Worm (Caenorhabditis elegans) whole organism, L1 larva: ENCODE data around the gene R05D8.9.

Source experiments
- C04F5.9 ChIP-seq: sonication (generic microtip); optimal IDR thresholded peaks from 2 replicates; lab custom pipeline; 2016; ENCODE audit warnings: missing genetic modification characterization, missing compliant biosample characterization
- F16B12.6 ChIP-seq: fragments of 150-350 bp; optimal IDR thresholded peaks from 2 replicates; lab custom pipeline; 2014; ENCODE audit warnings: missing biosample characterization, missing genetic modification characterization
- Y116A8C.19 ChIP-seq: sonication (generic microtip); optimal IDR thresholded peaks from 2 replicates; lab custom pipeline; 2016; ENCODE audit warnings: missing compliant biosample characterization, missing genetic modification characterization, borderline replicate concordance
- aha-1 ChIP-seq: fragments of 150-350 bp; optimal IDR thresholded peaks from 2 replicates; lab custom pipeline; 2014; ENCODE audit warnings: missing biosample characterization, missing genetic modification characterization
- alr-1 ChIP-seq: fragments of 200-800 bp; sonication (Bioruptor generic); optimal IDR thresholded peaks from 2 replicates; lab custom pipeline; 2018; ENCODE audit warnings: borderline replicate concordance, mild to moderate bottlenecking, missing genetic modification characterization, missing compliant biosample characterization
- ama-1 ChIP-seq: fragments of 150-350 bp; optimal IDR thresholded peaks from 2 replicates; lab custom pipeline; 2014
- ces-1 ChIP-seq: fragments of 150-350 bp; optimal IDR thresholded peaks from 2 replicates; lab custom pipeline; 2014; ENCODE audit warnings: missing biosample characterization, missing genetic modification reagents, missing genetic modification characterization
- efl-1 ChIP-seq, 4 experiments: fragments of 150-350 bp; optimal IDR thresholded peaks in 3 of 4; peaks in 1 of 4; 1 replicate in 1 of 4; 2 replicates in 3 of 4; lab custom pipeline; 2014; ENCODE audit warnings: missing biosample characterization in 2 of 4, missing genetic modification characterization in 2 of 4, missing genetic modification reagents in 2 of 4
- efl-3 ChIP-seq: fragments of 200-800 bp; sonication (Bioruptor generic); optimal IDR thresholded peaks from 2 replicates; lab custom pipeline; 2018; ENCODE audit warnings: mild to moderate bottlenecking, missing genetic modification characterization, missing compliant biosample characterization
- egl-13 ChIP-seq: sonication (generic microtip); optimal IDR thresholded peaks from 2 replicates; lab custom pipeline; 2016; ENCODE audit warnings: missing genotype, missing genetic modification reagents, missing genetic modification characterization, missing compliant biosample characterization
- egl-27 ChIP-seq, 2 experiments: fragments of 150-350 bp in 1 of 2; sonication (generic microtip); optimal IDR thresholded peaks; 3 replicates each; lab custom pipeline; 2017 to 2018; ENCODE audit warnings: missing biosample characterization in 2 of 2, missing genetic modification characterization in 2 of 2, missing genetic modification reagents in 2 of 2
- ets-5 ChIP-seq: fragments of 200-800 bp; sonication (Bioruptor generic); IDR thresholded peaks from 2 replicates; pipeline ENCODE4 v1.3.6; 2022; ENCODE audit warnings: missing genetic modification characterization, missing compliant biosample characterization
- fkh-8 ChIP-seq: sonication (generic microtip); optimal IDR thresholded peaks from 2 replicates; lab custom pipeline; 2016; ENCODE audit warnings: mild to moderate bottlenecking, missing genetic modification characterization, missing compliant biosample characterization
- irx-1 ChIP-seq: sonication (generic microtip); optimal IDR thresholded peaks from 2 replicates; lab custom pipeline; 2016; ENCODE audit warnings: missing genetic modification characterization, missing compliant biosample characterization
- isw-1 ChIP-seq: fragments of 200-800 bp; sonication (Bioruptor generic); IDR thresholded peaks from 2 replicates; pipeline ENCODE4 v1.3.6; 2022; ENCODE audit warnings: missing genetic modification characterization, missing compliant biosample characterization
- lin-14 ChIP-seq: fragments of 200-800 bp; sonication (Bioruptor generic); optimal IDR thresholded peaks from 2 replicates; lab custom pipeline; 2018; ENCODE audit warnings: mild to moderate bottlenecking, missing genetic modification characterization, moderate library complexity, missing compliant biosample characterization
- lin-35 ChIP-seq, 2 experiments: fragments of 150-350 bp; optimal IDR thresholded peaks; 2 replicates each; lab custom pipeline; 2014; ENCODE audit warnings: missing biosample characterization in 2 of 2, missing genetic modification characterization in 2 of 2, missing genetic modification reagents in 2 of 2
- lir-3 ChIP-seq: sonication (generic microtip); optimal IDR thresholded peaks from 2 replicates; lab custom pipeline; 2016; ENCODE audit warnings: mild to moderate bottlenecking, missing genetic modification characterization, moderate library complexity, missing compliant biosample characterization; ENCODE audit not compliant: poor library complexity
- mef-2 ChIP-seq: fragments of 150-350 bp; optimal IDR thresholded peaks from 2 replicates; lab custom pipeline; 2014; ENCODE audit warnings: missing biosample characterization, missing genetic modification characterization
- mep-1 ChIP-seq: fragments of 150-350 bp; optimal IDR thresholded peaks from 2 replicates; lab custom pipeline; 2014; ENCODE audit warnings: missing biosample characterization, missing genetic modification characterization
- nhr-11 ChIP-seq: fragments of 150-350 bp; optimal IDR thresholded peaks from 2 replicates; lab custom pipeline; 2014; ENCODE audit warnings: missing biosample characterization, missing genetic modification characterization
- nhr-19 ChIP-seq: fragments of 200-800 bp; sonication (Bioruptor generic); conservative IDR thresholded peaks from 2 replicates; pipeline ENCODE4 v1.3.6; 2022; ENCODE audit warnings: missing genetic modification characterization, missing compliant biosample characterization
- nhr-237 ChIP-seq: fragments of 150-350 bp; optimal IDR thresholded peaks from 2 replicates; lab custom pipeline; 2014; ENCODE audit warnings: missing biosample characterization, missing genetic modification characterization
- nhr-28 ChIP-seq: fragments of 150-350 bp; optimal IDR thresholded peaks from 2 replicates; lab custom pipeline; 2014; ENCODE audit warnings: missing biosample characterization, missing genetic modification characterization
- nhr-77 ChIP-seq: fragments of 150-350 bp; optimal IDR thresholded peaks from 2 replicates; lab custom pipeline; 2014; ENCODE audit warnings: missing biosample characterization, missing genetic modification characterization
- nhr-84 ChIP-seq: sonication (generic microtip); optimal IDR thresholded peaks from 2 replicates; lab custom pipeline; 2017; ENCODE audit warnings: missing biosample characterization, missing genetic modification characterization
- nhr-85 ChIP-seq: sonication (generic microtip); peaks from one replicate; lab custom pipeline; 2016; ENCODE audit warnings: missing genetic modification characterization, inconsistent platforms, missing compliant biosample characterization
- pag-3 ChIP-seq: sonication (generic microtip); optimal IDR thresholded peaks from 2 replicates; lab custom pipeline; 2017; ENCODE audit warnings: missing genetic modification characterization, mild to moderate bottlenecking, missing compliant biosample characterization, antibody characterized with exemption, borderline replicate concordance; ENCODE audit not compliant: insufficient read depth
- pax-3 ChIP-seq: fragments of 200-800 bp; sonication (Bioruptor generic); optimal IDR thresholded peaks from 2 replicates; lab custom pipeline; 2018; ENCODE audit warnings: mild to moderate bottlenecking, missing genetic modification characterization, moderate library complexity, missing compliant biosample characterization
- skn-1 ChIP-seq: fragments of 150-350 bp; optimal IDR thresholded peaks from 2 replicates; lab custom pipeline; 2014; ENCODE audit warnings: missing biosample characterization, missing genetic modification characterization
- snpc-4 ChIP-seq: fragments of 150-350 bp; optimal IDR thresholded peaks from 2 replicates; lab custom pipeline; 2014; ENCODE audit warnings: missing biosample characterization, missing genetic modification characterization
- sup-37 ChIP-seq: fragments of 200-800 bp; sonication (Bioruptor generic); optimal IDR thresholded peaks from 2 replicates; lab custom pipeline; 2018; ENCODE audit warnings: mild to moderate bottlenecking, missing genetic modification characterization, missing compliant biosample characterization
- unc-30 ChIP-seq: sonication (generic microtip); optimal IDR thresholded peaks from 2 replicates; lab custom pipeline; 2017; ENCODE audit warnings: missing biosample characterization, missing genetic modification characterization
- unc-86 ChIP-seq: sonication (generic microtip); optimal IDR thresholded peaks from 2 replicates; lab custom pipeline; 2016; ENCODE audit warnings: missing genetic modification characterization, missing compliant biosample characterization
- xbp-1 ChIP-seq: sonication (generic microtip); optimal IDR thresholded peaks from 2 replicates; lab custom pipeline; 2016; ENCODE audit warnings: missing genetic modification characterization, missing compliant biosample characterization
- zag-1 ChIP-seq: fragments of 150-350 bp; optimal IDR thresholded peaks from 2 replicates; lab custom pipeline; 2014; ENCODE audit warnings: missing biosample characterization, missing genetic modification characterization

R05D8.9 gene

ce11 chrV:2761470-2761869 lies 5.9 kb downstream of the R05D8.9 start:
- TF ChIP-seq zag-1 (no peak), nhr-77 (no peak), nhr-237 (tag; lab: Kevin White, UChicago) (no peak), pag-3 (tag; lab: Kevin White, UChicago) (no peak), isw-1 (GFP tag; lab: Robert Waterston, UW) (no peak), mep-1 (no peak), C04F5.9 (no peak), nhr-28 (tag; lab: Kevin White, UChicago) (no peak), sup-37 (GFP tag; lab: Kevin White, UChicago) (no peak), ets-5 (GFP tag; lab: Robert Waterston, UW) (no peak)

- TF ChIP-seq nhr-84 (tag; lab: Kevin White, UChicago) (no peak), ama-1 (lab: Kevin White, UChicago) (no peak), mep-1 (no peak), mef-2 (tag; lab: Kevin White, UChicago) (no peak), alr-1 (tag; lab: Kevin White, UChicago) (no peak)
Observed at ce11 chrV:2759456-2759855, 7.9 kb downstream of the R05D8.9 start, which contains the start of gene srg-58. Gene srg-58 (minus strand): TSS chrV:2759556.

ce11 chrV:2758437-2758836 lies 8.9 kb downstream of the R05D8.9 start:
- TF ChIP-seq nhr-11: no peak
- no peak for TF ChIP-seq fkh-8
- no peak for TF ChIP-seq ets-5 (GFP tag; lab: Robert Waterston, UW)
- no peak for TF ChIP-seq unc-86 (tag; lab: Kevin White, UChicago)

ce11 chrV:2757226-2757893 lies 10.0 kb downstream of the R05D8.9 start, which contains the start of gene srx-28:
Gene srx-28 (minus strand): TSS chrV:2757276.
- no peak for TF ChIP-seq aha-1 (tag; lab: Kevin White, UChicago)
- TF ChIP-seq snpc-4: peak; percentile 8

ce11 chrV:2753007-2753406 lies 14.4 kb downstream of the R05D8.9 start, which contains the start of gene srx-26:
Gene srx-26 (minus strand): TSS chrV:2753107.
- TF ChIP-seq Y116A8C.19 (no peak), nhr-85 (tag; lab: Kevin White, UChicago) (no peak), nhr-84 (tag; lab: Kevin White, UChicago) (no peak), efl-3 (GFP tag; lab: Kevin White, UChicago) (no peak), egl-27 (tag; optimal IDR thresholded peaks at IDR 0.05; lab: Kevin White, UChicago) (no peak), F16B12.6 (no peak), xbp-1 (tag; lab: Kevin White, UChicago) (no peak)

- TF ChIP-seq nhr-19 (GFP tag; lab: Robert Waterston, UW): no peak
- no peak for TF ChIP-seq C04F5.9
- TF ChIP-seq efl-1 (optimal IDR thresholded peaks at IDR 0.05; lab: Kevin White, UChicago): no peak
- peak in 1 of 2 experiments; percentile 7 for TF ChIP-seq efl-1 (GFP tag; optimal IDR thresholded peaks at IDR 0.05 in 1 of 2; lab: Kevin White, UChicago)
- no peak for TF ChIP-seq skn-1
- no peak for TF ChIP-seq efl-3 (GFP tag; lab: Kevin White, UChicago)
- no peak for TF ChIP-seq nhr-77
- no peak for TF ChIP-seq egl-13 (tag; lab: Kevin White, UChicago)
Observed at ce11 chrV:2750006-2750405, 17.4 kb downstream of the R05D8.9 start, which contains the start of gene srx-24. Gene srx-24 (minus strand): TSS chrV:2750106.

ce11 chrV:2746404-2746803 lies 21.0 kb downstream of the R05D8.9 start:
- TF ChIP-seq egl-27 (tag; optimal IDR thresholded peaks at IDR 0.05; lab: Kevin White, UChicago) (no peak), nhr-28 (tag; lab: Kevin White, UChicago) (no peak), ces-1 (no peak), unc-30 (tag; lab: Kevin White, UChicago) (no peak), lin-35 (GFP tag; optimal IDR thresholded peaks at IDR 0.05; lab: Kevin White, UChicago) (no peak), pax-3 (no peak), fkh-8 (no peak), xbp-1 (tag; lab: Kevin White, UChicago) (no peak), lin-14 (no peak), irx-1 (tag; lab: Kevin White, UChicago) (no peak), lir-3 (tag; lab: Kevin White, UChicago) (no peak), aha-1 (tag; lab: Kevin White, UChicago) (no peak), egl-13 (tag; lab: Kevin White, UChicago) (no peak), pag-3 (tag; lab: Kevin White, UChicago) (no peak)
